Fruit fly (Drosophila melanogaster) whole organism, wandering third instar larva: ENCODE measurements around the gene Elp1.

Source experiments
- CG9705 ChIP-seq: fragments of 200-800 bp; sonication (Bioruptor generic); optimal IDR thresholded peaks from 2 replicates; lab custom pipeline; 2018; ENCODE audit warnings: missing biosample characterization, mild to moderate bottlenecking, missing genetic modification characterization
- Hnf4 ChIP-seq: fragments of 200-800 bp; sonication (Bioruptor generic); optimal IDR thresholded peaks from 2 replicates; lab custom pipeline; 2016; ENCODE audit warnings: missing biosample characterization, mild to moderate bottlenecking, missing genetic modification characterization
- h ChIP-seq: fragments of 200-800 bp; sonication (Bioruptor generic); optimal IDR thresholded peaks from 3 replicates; lab custom pipeline; 2016; ENCODE audit warnings: missing biosample characterization, mild to moderate bottlenecking, missing genetic modification characterization
- psq ChIP-seq: fragments of 200-800 bp; sonication (Bioruptor generic); optimal IDR thresholded peaks from 3 replicates; lab custom pipeline; 2017; ENCODE audit warnings: missing biosample characterization, mild to moderate bottlenecking, missing genetic modification characterization, moderate library complexity

DNA sequence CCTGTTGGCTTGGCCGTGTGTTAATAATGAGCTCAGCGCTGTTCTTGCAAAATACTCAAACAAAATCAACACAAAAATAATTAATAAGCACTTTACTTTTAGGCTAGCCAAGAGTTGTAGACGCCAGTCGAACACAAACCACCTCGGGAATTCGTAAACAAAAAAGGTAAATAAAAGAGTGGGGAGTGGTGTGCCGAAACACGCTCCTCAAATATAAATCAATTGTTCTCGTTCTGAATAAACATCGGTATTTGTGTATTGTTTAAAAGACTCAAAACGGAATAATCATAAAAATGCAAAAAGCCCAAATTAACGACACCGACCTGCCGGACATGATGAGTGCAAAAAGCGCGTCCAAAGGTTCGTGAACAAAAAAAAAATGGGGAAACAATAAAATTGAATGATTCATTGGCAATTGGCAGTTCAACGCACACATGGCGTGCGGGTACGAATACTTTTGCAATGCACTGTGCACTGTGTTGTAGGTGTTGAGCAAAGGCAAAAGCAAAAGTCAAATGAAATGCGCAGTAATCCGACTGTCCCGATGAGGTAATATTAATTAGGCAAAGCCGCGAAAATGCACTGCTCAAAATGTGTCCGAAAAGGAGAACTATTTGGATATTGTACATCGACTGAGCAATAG, 10.7 kb upstream of the Elp1 start:
- TF ChIP-seq psq (peak; percentile 42), CG9705 (GFP tag; lab: Kevin White, UChicago) (no peak), h (GFP tag; lab: Kevin White, UChicago) (peak; percentile 50), Hnf4 (GFP tag; lab: Kevin White, UChicago) (peak; percentile 42)
